Worm (Caenorhabditis elegans): ENCODE measurements around the gene pqn-65.

DNA sequence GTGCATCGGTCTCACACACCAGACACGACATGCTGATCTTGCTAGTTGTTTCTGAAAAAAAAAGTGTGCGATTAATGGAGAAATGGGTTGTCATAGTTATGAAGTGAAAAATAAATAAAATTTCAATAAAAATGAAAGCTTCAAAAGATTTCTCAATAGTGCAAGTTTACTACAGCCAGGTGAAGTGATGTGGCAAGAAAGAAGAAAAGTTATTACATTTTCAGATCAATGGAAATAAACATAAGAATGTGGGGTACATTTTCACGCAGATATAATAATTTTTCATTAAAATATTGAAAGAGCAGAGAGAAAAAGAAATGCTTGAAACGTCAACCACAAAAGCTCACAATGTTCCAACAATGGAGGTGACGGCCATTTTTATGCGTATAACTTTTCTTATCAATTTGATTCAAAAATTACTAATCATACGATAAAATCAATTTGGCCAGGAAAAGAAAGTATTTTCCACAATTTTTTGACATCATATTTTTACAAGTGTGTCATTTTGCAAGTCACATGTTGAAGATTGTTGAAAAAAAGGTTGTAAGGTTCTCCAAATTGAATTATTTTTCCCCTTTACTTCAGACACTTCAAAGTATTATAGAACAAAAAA, 40.9 kb upstream of the pqn-65 start, which contains the start of gene nhr-45:
- TF ChIP-seq hnd-1 (tag; optimal IDR thresholded peaks at IDR 0.05) (no peak), ama-1 (optimal IDR thresholded peaks at IDR 0.05) (no peak), aly-1 (tag; optimal IDR thresholded peaks at IDR 0.05) (no peak), flt-1 (GFP tag; IDR thresholded peaks at IDR 0.05) (no peak), sea-1 (GFP tag; conservative IDR thresholded peaks at IDR 0.05) (no peak), ceh-13 (GFP tag; optimal IDR thresholded peaks at IDR 0.05) (no peak), ets-7 (tag; optimal IDR thresholded peaks at IDR 0.05) (no peak), F13C5.2 (tag; optimal IDR thresholded peaks at IDR 0.05) (no peak), tbx-11 (GFP tag; IDR thresholded peaks at IDR 0.05) (no peak), ceh-36 (tag; optimal IDR thresholded peaks at IDR 0.05) (no peak), pes-1 (GFP tag; IDR thresholded peaks at IDR 0.05) (no peak), scrt-1 (GFP tag; IDR thresholded peaks at IDR 0.05) (no peak), tra-4 (tag; optimal IDR thresholded peaks at IDR 0.05) (no peak), hmbx-1 (tag; optimal IDR thresholded peaks at IDR 0.05) (no peak)

All from whole organism, early embryonic.